Fruit fly (Drosophila melanogaster): ENCODE results near the gene CG33783.

dm6 chr3R:10111815-10112185 is 45.2 kb downstream of the CG33783 start:
- TF ChIP-seq fru (GFP tag; optimal IDR thresholded peaks at IDR 0.05) (peak; percentile 20), usp (GFP tag; optimal IDR thresholded peaks at IDR 0.05) (no peak), OdsH (GFP tag; optimal IDR thresholded peaks at IDR 0.05) (no peak), Hr83 (GFP tag; optimal IDR thresholded peaks at IDR 0.05; ENCODE audit: poor library complexity, severe bottlenecking) (no peak), lola (GFP tag; optimal IDR thresholded peaks at IDR 0.05) (no peak), psq (GFP tag; optimal IDR thresholded peaks at IDR 0.05) (no peak), h (GFP tag; optimal IDR thresholded peaks at IDR 0.05) (no peak), pan (optimal IDR thresholded peaks at IDR 0.05) (no peak), tai (GFP tag; optimal IDR thresholded peaks at IDR 0.05) (no peak), Vsx2 (GFP tag; optimal IDR thresholded peaks at IDR 0.05; ENCODE audit: partially characterized antibody) (no peak)

All from whole organism, wandering third instar larva.